Worm (Caenorhabditis elegans) whole organism, L4 larva: ENCODE results near the gene kap-1.

ENCODE experiments used
- F10B5.3 ChIP-seq: sonication (generic microtip); optimal IDR thresholded peaks from 2 replicates; lab custom pipeline; 2016; ENCODE audit warnings: mild to moderate bottlenecking, missing genetic modification characterization, missing compliant biosample characterization
- F26F4.8 ChIP-seq: fragments of 200-800 bp; sonication (Bioruptor generic); conservative IDR thresholded peaks from 2 replicates; pipeline ENCODE4 v1.3.6; 2022; ENCODE audit warnings: missing genetic modification characterization, missing compliant biosample characterization
- F44E2.7 ChIP-seq: fragments of 200-800 bp; sonication (Bioruptor generic); IDR thresholded peaks from 2 replicates; pipeline ENCODE4 v2.1.2; 2022; ENCODE audit warnings: missing genetic modification characterization, missing compliant biosample characterization
- T20F7.1 ChIP-seq: fragments of 200-800 bp; sonication (Bioruptor generic); optimal IDR thresholded peaks from 2 replicates; lab custom pipeline; 2018; ENCODE audit warnings: mild to moderate bottlenecking, missing genetic modification characterization, missing compliant biosample characterization
- T26A8.4 ChIP-seq: fragments of 200-800 bp; sonication (Bioruptor generic); IDR thresholded peaks from 2 replicates; pipeline ENCODE4 v1.3.6; 2022; ENCODE audit warnings: missing genetic modification characterization, missing compliant biosample characterization
- Y5F2A.4 ChIP-seq: fragments of 200-800 bp; sonication (Bioruptor generic); optimal IDR thresholded peaks from 2 replicates; lab custom pipeline; 2018; ENCODE audit warnings: mild to moderate bottlenecking, missing genetic modification characterization, missing compliant biosample characterization
- ama-1 ChIP-seq: fragments of 150-350 bp; optimal IDR thresholded peaks from 2 replicates; lab custom pipeline; 2014; ENCODE audit warnings: inconsistent platforms, mixed read lengths
- arid-1 ChIP-seq: fragments of 200-800 bp; sonication (Bioruptor generic); conservative IDR thresholded peaks from 2 replicates; pipeline ENCODE4 v1.3.6; 2022; ENCODE audit warnings: missing genetic modification reagents, missing genetic modification characterization, missing compliant biosample characterization
- ceh-20 ChIP-seq: fragments of 200-800 bp; sonication (Bioruptor generic); IDR thresholded peaks from 2 replicates; pipeline ENCODE4 v1.3.6; 2022; ENCODE audit warnings: missing genetic modification reagents, missing genetic modification characterization, missing compliant biosample characterization
- ceh-44 ChIP-seq: fragments of 200-800 bp; sonication (Bioruptor generic); IDR thresholded peaks from 2 replicates; pipeline ENCODE4 v1.3.6; 2022; ENCODE audit warnings: missing genetic modification reagents, missing genetic modification characterization, missing compliant biosample characterization
- ceh-82 ChIP-seq: sonication (generic microtip); optimal IDR thresholded peaks from 2 replicates; lab custom pipeline; 2017; ENCODE audit warnings: missing biosample characterization, missing genetic modification characterization
- ces-1 ChIP-seq: fragments of 150-350 bp; sonication (generic microtip); optimal IDR thresholded peaks from 4 replicates; lab custom pipeline; 2014; ENCODE audit warnings: missing biosample characterization, missing genetic modification reagents, missing genetic modification characterization
- cey-2 ChIP-seq: sonication (generic microtip); optimal IDR thresholded peaks from 3 replicates; lab custom pipeline; 2017; ENCODE audit warnings: missing genetic modification characterization, mild to moderate bottlenecking, missing compliant biosample characterization, antibody characterized with exemption, borderline replicate concordance; ENCODE audit not compliant: insufficient read depth
- dmd-6 ChIP-seq: fragments of 200-800 bp; sonication (Bioruptor generic); IDR thresholded peaks from 2 replicates; pipeline ENCODE4 v1.3.6; 2022; ENCODE audit warnings: missing genetic modification reagents, missing genetic modification characterization, missing compliant biosample characterization
- dmd-9 ChIP-seq: fragments of 200-800 bp; sonication (Bioruptor generic); IDR thresholded peaks from 2 replicates; pipeline ENCODE4 v1.3.6; 2022; ENCODE audit warnings: missing genetic modification reagents, missing genetic modification characterization, missing compliant biosample characterization
- dpl-1 ChIP-seq: fragments of 150-350 bp; optimal IDR thresholded peaks from 2 replicates; lab custom pipeline; 2014; ENCODE audit warnings: missing biosample characterization, missing genetic modification reagents, missing genetic modification characterization
- fos-1 ChIP-seq: fragments of 150-350 bp; optimal IDR thresholded peaks from 2 replicates; lab custom pipeline; 2014; ENCODE audit warnings: missing biosample characterization, missing genetic modification characterization
- hif-1 ChIP-seq, 2 experiments: sonication (generic microtip); optimal IDR thresholded peaks; 2 replicates each; lab custom pipeline; 2016 to 2017; ENCODE audit warnings: missing compliant biosample characterization in 2 of 2, missing genetic modification characterization in 2 of 2, missing genetic modification reagents in 2 of 2, missing genotype in 2 of 2, mild to moderate bottlenecking in 1 of 2
- hlh-11 ChIP-seq: fragments of 200-800 bp; sonication (Bioruptor generic); optimal IDR thresholded peaks from 2 replicates; lab custom pipeline; 2018; ENCODE audit warnings: mild to moderate bottlenecking, missing genetic modification characterization, missing compliant biosample characterization
- hlh-30 ChIP-seq: sonication (generic microtip); optimal IDR thresholded peaks from 2 replicates; lab custom pipeline; 2017; ENCODE audit warnings: antibody characterized with exemption, mild to moderate bottlenecking, missing genetic modification characterization, missing compliant biosample characterization; ENCODE audit not compliant: insufficient read depth
- lim-7 ChIP-seq: fragments of 200-800 bp; sonication (Bioruptor generic); IDR thresholded peaks from 2 replicates; pipeline ENCODE4 v1.3.6; 2022; ENCODE audit warnings: missing genetic modification characterization, missing compliant biosample characterization
- lin-1 ChIP-seq: fragments of 200-800 bp; sonication (Bioruptor generic); IDR thresholded peaks from 2 replicates; pipeline ENCODE4 v1.3.6; 2022; ENCODE audit warnings: missing genetic modification reagents, missing genetic modification characterization, missing compliant biosample characterization
- lin-29 ChIP-seq: fragments of 200-800 bp; sonication (Bioruptor generic); IDR thresholded peaks from 2 replicates; pipeline ENCODE4 v1.3.6; 2022; ENCODE audit warnings: missing genetic modification reagents, missing genetic modification characterization, missing compliant biosample characterization
- lin-38 ChIP-seq: fragments of 200-800 bp; sonication (Bioruptor generic); IDR thresholded peaks from 2 replicates; pipeline ENCODE4 v1.3.6; 2022; ENCODE audit warnings: missing genetic modification reagents, missing genetic modification characterization, missing compliant biosample characterization
- madf-5 ChIP-seq, 2 experiments: fragments of 200-800 bp; sonication (Bioruptor generic); IDR thresholded peaks; 2 replicates each; pipeline ENCODE4 v1.3.6; 2022; ENCODE audit warnings: missing compliant biosample characterization in 2 of 2, missing genetic modification characterization in 2 of 2
- mdl-1 ChIP-seq, 2 experiments: fragments of 150-350 bp in 1 of 2; sonication (generic microtip) in 1 of 2; optimal IDR thresholded peaks; 2 replicates each; lab custom pipeline; 2014 to 2017; ENCODE audit warnings: missing biosample characterization in 2 of 2, missing genetic modification characterization in 2 of 2
- mdt-29 ChIP-seq: fragments of 200-800 bp; sonication (Bioruptor generic); IDR thresholded peaks from 2 replicates; pipeline ENCODE4 v1.3.6; 2022; ENCODE audit warnings: missing genetic modification reagents, missing genetic modification characterization, missing compliant biosample characterization
- mep-1 ChIP-seq: fragments of 150-350 bp; sonication (generic microtip); optimal IDR thresholded peaks from 3 replicates; lab custom pipeline; 2014; ENCODE audit warnings: missing biosample characterization, missing genetic modification characterization
- mes-2 ChIP-seq: sonication (generic microtip); optimal IDR thresholded peaks from 2 replicates; lab custom pipeline; 2016; ENCODE audit warnings: missing genotype, mild to moderate bottlenecking, missing genetic modification characterization, missing compliant biosample characterization; ENCODE audit not compliant: poor library complexity, severe bottlenecking
- mxl-2 ChIP-seq: fragments of 200-800 bp; sonication (Bioruptor generic); conservative IDR thresholded peaks from 2 replicates; pipeline ENCODE4 v1.3.6; 2022; ENCODE audit warnings: missing genetic modification reagents, missing genetic modification characterization, missing compliant biosample characterization
- mxl-3 ChIP-seq: fragments of 200-800 bp; sonication (Bioruptor generic); optimal IDR thresholded peaks from 2 replicates; lab custom pipeline; 2018; ENCODE audit warnings: mild to moderate bottlenecking, missing genetic modification characterization, missing compliant biosample characterization
- nhr-102 ChIP-seq: sonication (generic microtip); optimal IDR thresholded peaks from 2 replicates; lab custom pipeline; 2016; ENCODE audit warnings: mild to moderate bottlenecking, missing genetic modification characterization, moderate library complexity, missing compliant biosample characterization
- nhr-111 ChIP-seq: fragments of 200-800 bp; sonication (Bioruptor generic); optimal IDR thresholded peaks from 2 replicates; lab custom pipeline; 2018; ENCODE audit warnings: mild to moderate bottlenecking, missing genetic modification characterization, missing compliant biosample characterization
- nhr-6 ChIP-seq: fragments of 150-350 bp; optimal IDR thresholded peaks from 2 replicates; lab custom pipeline; 2014; ENCODE audit warnings: missing biosample characterization, missing genetic modification characterization
- nhr-77 ChIP-seq: fragments of 150-350 bp; optimal IDR thresholded peaks from 2 replicates; lab custom pipeline; 2014; ENCODE audit warnings: missing biosample characterization, missing genetic modification characterization
- pha-4 ChIP-seq, 2 experiments: fragments of 150-350 bp in 1 of 2; fragments of 200-800 bp in 1 of 2; sonication (Bioruptor generic) in 1 of 2; IDR thresholded peaks in 1 of 2; optimal IDR thresholded peaks in 1 of 2; 2 replicates each; pipeline versions ENCODE4 v1.3.6 to Lab custom; 2014 to 2022; ENCODE audit warnings: missing genetic modification characterization in 2 of 2, missing genetic modification reagents in 2 of 2, missing biosample characterization in 1 of 2, missing compliant biosample characterization in 1 of 2
- rbr-2 ChIP-seq: sonication (generic microtip); optimal IDR thresholded peaks from 2 replicates; lab custom pipeline; 2016; ENCODE audit warnings: missing genotype, missing genetic modification characterization, missing compliant biosample characterization
- set-16 ChIP-seq: fragments of 200-800 bp; sonication (Bioruptor generic); IDR thresholded peaks from 2 replicates; pipeline ENCODE4 v1.3.6; 2022; ENCODE audit warnings: missing genetic modification reagents, missing genetic modification characterization, missing compliant biosample characterization
- snpc-1.2 ChIP-seq: fragments of 200-800 bp; sonication (Bioruptor generic); IDR thresholded peaks from 2 replicates; pipeline ENCODE4 v1.3.6; 2022; ENCODE audit warnings: missing genetic modification reagents, missing genetic modification characterization, missing compliant biosample characterization
- spr-3 ChIP-seq: fragments of 200-800 bp; sonication (Bioruptor generic); optimal IDR thresholded peaks from 2 replicates; lab custom pipeline; 2018; ENCODE audit warnings: mild to moderate bottlenecking, missing genetic modification characterization, missing compliant biosample characterization
- tra-1 ChIP-seq: fragments of 200-800 bp; sonication (Bioruptor generic); IDR thresholded peaks from 2 replicates; pipeline ENCODE4 v1.3.6; 2022; ENCODE audit warnings: missing genetic modification reagents, missing genetic modification characterization, missing compliant biosample characterization
- unc-62 ChIP-seq, 3 experiments: fragments of 150-350 bp in 1 of 3; sonication (generic microtip); optimal IDR thresholded peaks in 2 of 3; peaks in 1 of 3; 1 replicate in 1 of 3; 2 replicates in 2 of 3; lab custom pipeline; 2014 to 2017; ENCODE audit warnings: missing biosample characterization in 3 of 3, missing genetic modification characterization in 3 of 3, missing genetic modification reagents in 3 of 3, missing genotype in 1 of 3
- zag-1 ChIP-seq: fragments of 150-350 bp; optimal IDR thresholded peaks from 2 replicates; lab custom pipeline; 2014; ENCODE audit warnings: missing biosample characterization, missing genetic modification characterization
- zfp-2 ChIP-seq: sonication (generic microtip); optimal IDR thresholded peaks from 2 replicates; lab custom pipeline; 2016; ENCODE audit warnings: mild to moderate bottlenecking, missing genetic modification characterization, missing compliant biosample characterization
- zfp-3 ChIP-seq: fragments of 200-800 bp; sonication (Bioruptor generic); conservative IDR thresholded peaks from 2 replicates; pipeline ENCODE4 v1.3.6; 2022; ENCODE audit warnings: missing genetic modification reagents, missing genetic modification characterization, missing compliant biosample characterization
- ztf-11 ChIP-seq: fragments of 150-350 bp; optimal IDR thresholded peaks from 2 replicates; lab custom pipeline; 2014; ENCODE audit warnings: missing biosample characterization, missing genetic modification characterization

The kap-1 gene

ce11 chrIII:7335220-7335619 is 3.4 kb upstream of the kap-1 start, which contains the start of gene F56C9.10 (continued):
- TF ChIP-seq mep-1 (tag; lab: Kevin White, UChicago) (peak; percentile 95), snpc-1.2 (GFP tag; lab: Robert Waterston, UW) (no peak), cey-2 (tag; lab: Kevin White, UChicago) (peak; percentile 89), fos-1 (tag; lab: Kevin White, UChicago) (no peak), spr-3 (GFP tag; lab: Kevin White, UChicago) (no peak), ceh-44 (GFP tag; lab: Robert Waterston, UW) (no peak), ztf-11 (tag; lab: Kevin White, UChicago) (no peak), F26F4.8 (no peak), unc-62 (GFP tag; optimal IDR thresholded peaks at IDR 0.05 in 1 of 2; lab: Kevin White, UChicago) (peak in 1 of 2 experiments; percentile 100), unc-62 (tag; optimal IDR thresholded peaks at IDR 0.05; lab: Kevin White, UChicago) (no peak), dpl-1 (GFP tag; lab: Kevin White, UChicago) (peak; percentile 66), ceh-82 (no peak), set-16 (peak; percentile 65), lim-7 (GFP tag; lab: Robert Waterston, UW) (no peak), T20F7.1 (GFP tag; lab: Kevin White, UChicago) (peak; percentile 81), nhr-77 (peak; percentile 83), lin-29 (GFP tag; lab: Robert Waterston, UW) (peak; percentile 45; the same call in 1 of the 2 replicates), Y5F2A.4 (GFP tag; lab: Kevin White, UChicago) (no peak), zfp-3 (GFP tag; lab: Robert Waterston, UW) (peak; percentile 78), madf-5 (GFP tag; IDR thresholded peaks at IDR 0.05; lab: Robert Waterston, UW) (no peak), hlh-11 (peak; percentile 95), ama-1 (peak; percentile 40), F44E2.7 (GFP tag; lab: Robert Waterston, UW) (no peak), mxl-2 (GFP tag; lab: Robert Waterston, UW) (0 out of 2 replicates have a peak, but pooled peaks have one; percentile 18), nhr-111 (no peak), ceh-20 (GFP tag; lab: Robert Waterston, UW) (peak; percentile 82), ces-1 (GFP tag; lab: Kevin White, UChicago) (no peak), dmd-9 (GFP tag; lab: Robert Waterston, UW) (no peak)

- TF ChIP-seq zfp-2 (tag; lab: Kevin White, UChicago) (peak; percentile 28), tra-1 (GFP tag; lab: Robert Waterston, UW) (no peak), hlh-30 (tag; lab: Kevin White, UChicago) (peak; percentile 73), nhr-77 (peak; percentile 50), F10B5.3 (tag; lab: Kevin White, UChicago) (no peak), dmd-6 (peak; percentile 83), hlh-11 (peak; percentile 86), lin-1 (GFP tag; lab: Robert Waterston, UW) (peak; percentile 57; the same call in 1 of the 2 replicates), zag-1 (tag; lab: Kevin White, UChicago) (no peak), pha-4 (GFP tag; IDR thresholded peaks at IDR 0.05; lab: Robert Waterston, UW) (peak; percentile 22; the same call in 1 of the 2 replicates), pha-4 (tag; optimal IDR thresholded peaks at IDR 0.05; lab: Kevin White, UChicago) (no peak), mxl-3 (GFP tag; lab: Kevin White, UChicago) (peak; percentile 55), mdt-29 (GFP tag; lab: Robert Waterston, UW) (peak; percentile 68), arid-1 (peak; percentile 79), fos-1 (tag; lab: Kevin White, UChicago) (no peak), unc-62 (GFP tag; optimal IDR thresholded peaks at IDR 0.05 in 1 of 2; lab: Kevin White, UChicago) (peak in 1 of 2 experiments; percentile 96), unc-62 (tag; optimal IDR thresholded peaks at IDR 0.05; lab: Kevin White, UChicago) (no peak), madf-5 (GFP tag; IDR thresholded peaks at IDR 0.05; lab: Robert Waterston, UW) (no peak), nhr-102 (tag; lab: Kevin White, UChicago) (peak; percentile 20), mep-1 (tag; lab: Kevin White, UChicago) (peak; percentile 53), rbr-2 (tag; lab: Kevin White, UChicago) (peak; percentile 41), nhr-6 (peak; percentile 73), mes-2 (tag; lab: Kevin White, UChicago) (peak; percentile 78), lin-38 (GFP tag; lab: Robert Waterston, UW) (peak; percentile 86), T26A8.4 (GFP tag; lab: Robert Waterston, UW) (peak; percentile 30; the same call in 1 of the 2 replicates), T20F7.1 (GFP tag; lab: Kevin White, UChicago) (peak; percentile 43), hif-1 (tag; optimal IDR thresholded peaks at IDR 0.05; lab: Kevin White, UChicago) (peak in 1 of 2 experiments; percentile 77), mdl-1 (tag; optimal IDR thresholded peaks at IDR 0.05; lab: Kevin White, UChicago) (peak in 1 of 2 experiments; percentile 55)
These were observed 2.4 kb upstream of the kap-1 start, which contains the start of gene gsp-2 for ce11 chrIII:7336214-7336613. gsp-2 (plus strand) TSS chrIII:7336587.
